Fruit fly (Drosophila melanogaster) whole organism, embryonic: ENCODE measurements around the gene CG13893.

Experiments used
- Ada2b ChIP-seq: fragments of 200-800 bp; sonication (Bioruptor generic); IDR thresholded peaks from 2 replicates; pipeline ENCODE4 v1.3.6; 2022; ENCODE audit warnings: missing biosample characterization, missing genetic modification characterization
- Antp ChIP-seq: fragments of 200-800 bp; sonication (Bioruptor generic); optimal IDR thresholded peaks from 3 replicates; lab custom pipeline; 2016; ENCODE audit warnings: missing biosample characterization, missing genetic modification characterization
- Atf3 ChIP-seq: fragments of 200-800 bp; sonication (Bioruptor generic); optimal IDR thresholded peaks from 3 replicates; lab custom pipeline; 2016; ENCODE audit warnings: missing biosample characterization, missing genetic modification characterization
- Blimp-1 ChIP-seq: fragments of 200-800 bp; sonication (Bioruptor generic); optimal IDR thresholded peaks from 3 replicates; lab custom pipeline; 2018; ENCODE audit warnings: missing biosample characterization, missing genetic modification characterization, mild to moderate bottlenecking, moderate library complexity, missing genetic modification reagents
- CG1024 ChIP-seq: fragments of 200-800 bp; sonication (Bioruptor generic); IDR thresholded peaks from 2 replicates; pipeline ENCODE4 v1.3.6; 2022; ENCODE audit warnings: missing biosample characterization, missing genetic modification characterization
- CG10431 ChIP-seq: fragments of 200-800 bp; sonication (Bioruptor generic); optimal IDR thresholded peaks from 3 replicates; lab custom pipeline; 2018; ENCODE audit warnings: missing biosample characterization, mild to moderate bottlenecking, missing genetic modification characterization
- CG12219 ChIP-seq: fragments of 200-800 bp; sonication (Bioruptor generic); optimal IDR thresholded peaks from 3 replicates; lab custom pipeline; 2018; ENCODE audit warnings: missing biosample characterization, mild to moderate bottlenecking, missing genetic modification characterization
- CG12744 ChIP-seq: fragments of 200-800 bp; sonication (Bioruptor generic); optimal IDR thresholded peaks from 2 replicates; lab custom pipeline; 2016; ENCODE audit warnings: missing biosample characterization, missing genetic modification characterization
- CG1602 ChIP-seq: fragments of 200-800 bp; sonication (Bioruptor generic); optimal IDR thresholded peaks from 3 replicates; lab custom pipeline; 2016; ENCODE audit warnings: missing biosample characterization, missing genetic modification characterization
- CG16863 ChIP-seq: fragments of 200-800 bp; sonication (Bioruptor generic); optimal IDR thresholded peaks from 3 replicates; lab custom pipeline; 2016; ENCODE audit warnings: missing biosample characterization, missing genetic modification characterization
- CG17186 ChIP-seq: fragments of 200-800 bp; sonication (Bioruptor generic); optimal IDR thresholded peaks from 3 replicates; lab custom pipeline; 2017; ENCODE audit warnings: missing biosample characterization, missing genetic modification reagents, missing genetic modification characterization
- CG17361 ChIP-seq: fragments of 200-800 bp; sonication (Bioruptor generic); IDR thresholded peaks from 3 replicates; pipeline ENCODE4 v1.3.6; 2022; ENCODE audit warnings: missing biosample characterization, missing genetic modification characterization
- CG17802 ChIP-seq: fragments of 200-800 bp; sonication (Bioruptor generic); optimal IDR thresholded peaks from 2 replicates; lab custom pipeline; 2018; ENCODE audit warnings: missing biosample characterization, mild to moderate bottlenecking, missing genetic modification characterization, moderate library complexity
- CG18011 ChIP-seq: fragments of 200-800 bp; sonication (Bioruptor generic); optimal IDR thresholded peaks from 2 replicates; lab custom pipeline; 2017; ENCODE audit warnings: missing biosample characterization, missing genetic modification characterization, mild to moderate bottlenecking, moderate library complexity, missing genotype
- CG1832 ChIP-seq: fragments of 200-800 bp; sonication (Bioruptor generic); optimal IDR thresholded peaks from 2 replicates; lab custom pipeline; 2017; ENCODE audit warnings: missing biosample characterization, mild to moderate bottlenecking, missing genetic modification characterization, inconsistent platforms
- CG2120 ChIP-seq: fragments of 200-800 bp; sonication (Bioruptor generic); optimal IDR thresholded peaks from 3 replicates; lab custom pipeline; 2016; ENCODE audit warnings: missing biosample characterization, missing genetic modification characterization
- CG2678 ChIP-seq: fragments of 200-800 bp; sonication (Bioruptor generic); optimal IDR thresholded peaks from 3 replicates; lab custom pipeline; 2019; ENCODE audit warnings: missing biosample characterization, mild to moderate bottlenecking, missing genetic modification characterization, moderate library complexity
- CG2712 ChIP-seq: fragments of 200-800 bp; optimal IDR thresholded peaks from 3 replicates; lab custom pipeline; 2019; ENCODE audit warnings: missing biosample characterization, mild to moderate bottlenecking, missing genetic modification characterization, moderate library complexity
- CG32767 ChIP-seq: fragments of 200-800 bp; sonication (Bioruptor generic); IDR thresholded peaks from 2 replicates; pipeline ENCODE4 v1.3.6; 2022; ENCODE audit warnings: missing biosample characterization, missing genetic modification characterization
- CG4404 ChIP-seq: fragments of 200-800 bp; sonication (Bioruptor generic); IDR thresholded peaks from 2 replicates; pipeline ENCODE4 v1.3.6; 2022; ENCODE audit warnings: missing biosample characterization, missing genetic modification characterization
- CG5180 ChIP-seq: fragments of 200-800 bp; sonication (Bioruptor generic); optimal IDR thresholded peaks from 3 replicates; lab custom pipeline; 2017; ENCODE audit warnings: missing biosample characterization, missing genetic modification characterization, mild to moderate bottlenecking, moderate library complexity, missing genetic modification reagents
- CG6272 ChIP-seq: fragments of 200-800 bp; sonication (Bioruptor generic); IDR thresholded peaks from 2 replicates; pipeline ENCODE4 v1.3.6; 2022; ENCODE audit warnings: missing biosample characterization, missing genetic modification characterization
- CG8290 ChIP-seq, 3 experiments: fragments of 200-800 bp; sonication (Bioruptor generic); optimal IDR thresholded peaks; 2 replicates each; lab custom pipeline; 2016 to 2019; ENCODE audit warnings: missing biosample characterization in 3 of 3, missing genetic modification characterization in 3 of 3, mild to moderate bottlenecking in 2 of 3, moderate library complexity in 1 of 3
- CG8478 ChIP-seq: fragments of >200 bp; optimal IDR thresholded peaks from 2 replicates; lab custom pipeline; 2018
- CkIIα-i1 ChIP-seq: fragments of 200-800 bp; sonication (Bioruptor generic); IDR thresholded peaks from 2 replicates; pipeline ENCODE4 v1.3.6; 2022; ENCODE audit warnings: missing biosample characterization, missing genetic modification characterization
- CoRest ChIP-seq: fragments of 200-800 bp; sonication (Bioruptor generic); optimal IDR thresholded peaks from 3 replicates; lab custom pipeline; 2018; ENCODE audit warnings: missing biosample characterization, mild to moderate bottlenecking, missing genetic modification characterization, moderate library complexity
- Dip3 ChIP-seq: fragments of 200-800 bp; sonication (Bioruptor generic); optimal IDR thresholded peaks from 3 replicates; lab custom pipeline; 2016; ENCODE audit warnings: missing biosample characterization, missing genetic modification characterization
- Eip74EF ChIP-seq, 2 experiments: fragments of 200-800 bp in 1 of 2; fragments of >200 bp in 1 of 2; sonication (Bioruptor generic) in 1 of 2; optimal IDR thresholded peaks; 2 replicates each; lab custom pipeline; 2017 to 2019; ENCODE audit warnings: missing biosample characterization in 2 of 2, missing genetic modification characterization in 2 of 2, mild to moderate bottlenecking in 1 of 2, moderate library complexity in 1 of 2
- HmgZ ChIP-seq: fragments of 200-800 bp; sonication (Bioruptor generic); optimal IDR thresholded peaks from 2 replicates; lab custom pipeline; 2018; ENCODE audit warnings: missing biosample characterization, mild to moderate bottlenecking, missing genetic modification characterization
- Hr51 ChIP-seq, 2 experiments: fragments of 200-800 bp; sonication (Bioruptor generic); optimal IDR thresholded peaks; 2 replicates in 1 of 2; 3 replicates in 1 of 2; lab custom pipeline; 2016 to 2018; ENCODE audit warnings: missing biosample characterization in 2 of 2, missing genetic modification characterization in 2 of 2, mild to moderate bottlenecking in 1 of 2, moderate library complexity in 1 of 2
- Hr78 ChIP-seq, 2 experiments: fragments of 200-800 bp in 1 of 2; fragments of >200 bp in 1 of 2; sonication (Bioruptor generic) in 1 of 2; optimal IDR thresholded peaks; 2 replicates each; lab custom pipeline; 2017 to 2019; ENCODE audit warnings: missing biosample characterization in 2 of 2, missing genetic modification characterization in 2 of 2, mild to moderate bottlenecking in 1 of 2, moderate library complexity in 1 of 2
- Myb ChIP-seq: fragments of 200-800 bp; sonication (Bioruptor generic); optimal IDR thresholded peaks from 2 replicates; lab custom pipeline; 2016; ENCODE audit warnings: missing biosample characterization, missing genetic modification characterization
- Pdp1 ChIP-seq, 2 experiments: fragments of 200-800 bp; sonication (Bioruptor generic); optimal IDR thresholded peaks; 3 replicates each; lab custom pipeline; 2016; ENCODE audit warnings: missing biosample characterization in 2 of 2, missing genetic modification characterization in 2 of 2, mild to moderate bottlenecking in 1 of 2, moderate library complexity in 1 of 2
- Ssrp ChIP-seq: fragments of 200-800 bp; sonication (Bioruptor generic); optimal IDR thresholded peaks from 2 replicates; lab custom pipeline; 2018; ENCODE audit warnings: missing biosample characterization, mild to moderate bottlenecking, missing genetic modification characterization, moderate library complexity
- Xbp1 ChIP-seq: fragments of 200-800 bp; sonication (Bioruptor generic); optimal IDR thresholded peaks from 3 replicates; lab custom pipeline; 2016; ENCODE audit warnings: missing biosample characterization, mild to moderate bottlenecking, missing genetic modification characterization
- al ChIP-seq: fragments of 200-800 bp; sonication (Bioruptor generic); IDR thresholded peaks from 2 replicates; pipeline ENCODE4 v1.3.6; 2022; ENCODE audit warnings: missing biosample characterization, missing genetic modification characterization
- caup ChIP-seq: fragments of 200-800 bp; sonication (Bioruptor generic); optimal IDR thresholded peaks from 3 replicates; lab custom pipeline; 2017; ENCODE audit warnings: missing biosample characterization, mild to moderate bottlenecking, missing genetic modification characterization, moderate library complexity; ENCODE audit not compliant: severe bottlenecking
- emc ChIP-seq: fragments of 200-800 bp; sonication (Bioruptor generic); optimal IDR thresholded peaks from 2 replicates; lab custom pipeline; 2016; ENCODE audit warnings: missing biosample characterization, missing genetic modification characterization
- fd96Cb ChIP-seq: fragments of 200-800 bp; sonication (Bioruptor generic); optimal IDR thresholded peaks from 2 replicates; lab custom pipeline; 2018; ENCODE audit warnings: missing biosample characterization, mild to moderate bottlenecking, missing genetic modification characterization, moderate library complexity
- hkb ChIP-seq, 2 experiments: fragments of 200-800 bp in 1 of 2; fragments of >200 bp in 1 of 2; sonication (Bioruptor generic) in 1 of 2; IDR thresholded peaks in 1 of 2; optimal IDR thresholded peaks in 1 of 2; 2 replicates each; pipeline versions ENCODE4 v1.3.6 to Lab custom; 2017 to 2022; ENCODE audit warnings: missing biosample characterization in 1 of 2, missing genetic modification characterization in 1 of 2
- kay ChIP-seq: fragments of 200-800 bp; sonication (Bioruptor generic); optimal IDR thresholded peaks from 2 replicates; lab custom pipeline; 2016; ENCODE audit warnings: missing biosample characterization, missing genetic modification characterization
- pb ChIP-seq: fragments of 200-800 bp; sonication (Bioruptor generic); optimal IDR thresholded peaks from 3 replicates; lab custom pipeline; 2016; ENCODE audit warnings: missing biosample characterization, missing genetic modification characterization
- pnt ChIP-seq: fragments of 200-800 bp; sonication (Bioruptor generic); optimal IDR thresholded peaks from 3 replicates; lab custom pipeline; 2016; ENCODE audit warnings: missing biosample characterization, missing genetic modification characterization
- psq ChIP-seq: fragments of 200-800 bp; sonication (Bioruptor generic); optimal IDR thresholded peaks from 2 replicates; lab custom pipeline; 2017; ENCODE audit warnings: missing biosample characterization, missing genetic modification characterization
- sim ChIP-seq: fragments of 200-800 bp; sonication (Bioruptor generic); IDR thresholded peaks from 2 replicates; pipeline ENCODE4 v1.3.6; 2022; ENCODE audit warnings: missing biosample characterization, missing genetic modification characterization
- sna ChIP-seq: fragments of 200-800 bp; sonication (Bioruptor generic); IDR thresholded peaks from 2 replicates; pipeline ENCODE4 v1.3.6; 2022; ENCODE audit warnings: missing biosample characterization, missing genetic modification characterization; ENCODE audit not compliant: partially characterized antibody
- so ChIP-seq: fragments of 200-800 bp; sonication (Bioruptor generic); IDR thresholded peaks from 3 replicates; pipeline ENCODE4 v1.3.6; 2022; ENCODE audit warnings: missing biosample characterization, missing genetic modification characterization
- tna ChIP-seq: fragments of 200-800 bp; sonication (Bioruptor generic); IDR thresholded peaks from 2 replicates; pipeline ENCODE4 v1.3.6; 2022; ENCODE audit warnings: missing biosample characterization, missing genetic modification characterization; ENCODE audit not compliant: partially characterized antibody
- twi ChIP-seq: fragments of 200-800 bp; optimal IDR thresholded peaks from 2 replicates; lab custom pipeline; 2019; ENCODE audit warnings: missing biosample characterization, mild to moderate bottlenecking, missing genetic modification characterization, moderate library complexity

CG13893 gene

DNA sequence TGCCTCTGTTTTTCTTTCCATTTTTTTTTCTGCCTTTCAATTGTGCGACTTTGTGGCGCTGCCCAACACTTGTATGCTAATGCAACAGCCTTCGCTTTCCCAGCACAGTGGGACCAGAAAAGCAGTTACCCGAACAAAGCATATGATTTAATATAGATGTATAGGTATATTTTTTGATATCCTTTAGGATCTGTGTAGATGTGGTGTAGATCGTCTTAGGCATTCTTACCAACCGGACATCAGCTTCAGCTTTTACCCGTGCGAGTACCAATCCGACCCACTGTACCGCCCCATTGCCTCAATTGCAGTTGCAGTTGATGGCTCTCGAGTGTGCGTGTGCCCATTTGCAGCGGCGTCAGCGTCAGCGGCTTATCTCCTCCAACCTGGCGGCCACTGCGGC, 32.6 kb upstream of the CG13893 start:
- TF ChIP-seq CG1602 (GFP tag; lab: Kevin White, UChicago), result peak; percentile 53
- TF ChIP-seq CG6272 (GFP tag; lab: Robert Waterston, UW), result peak; percentile 22; the same call in 1 of the 2 replicates
- TF ChIP-seq CG12219 (GFP tag; lab: Kevin White, UChicago), result peak; percentile 57
- no peak for TF ChIP-seq sna (GFP tag; lab: Robert Waterston, UW)
- TF ChIP-seq Ssrp (tag; lab: Kevin White, UChicago), result peak; percentile 61
- peak; percentile 46 for TF ChIP-seq CG17802 (tag; lab: Kevin White, UChicago)
- peak; percentile 2 for TF ChIP-seq Myb (GFP tag; lab: Kevin White, UChicago)
- no peak for TF ChIP-seq psq (GFP tag; lab: Kevin White, UChicago)
- TF ChIP-seq CG1024 (GFP tag; lab: Robert Waterston, UW), result peak; percentile 46; the same call in 1 of the 2 replicates
- no peak for TF ChIP-seq CkIIα-i1
- TF ChIP-seq CoRest (tag; lab: Kevin White, UChicago), result peak; percentile 51
- peak; percentile 25 to 36 for TF ChIP-seq Pdp1 (GFP tag; optimal IDR thresholded peaks at IDR 0.05; lab: Kevin White, UChicago)
- no peak for TF ChIP-seq emc
- TF ChIP-seq pnt (GFP tag; lab: Kevin White, UChicago), result peak; percentile 20
- TF ChIP-seq Xbp1 (GFP tag; lab: Kevin White, UChicago), result peak; percentile 78
- peak; percentile 15 for TF ChIP-seq CG5180 (GFP tag; lab: Kevin White, UChicago)
- TF ChIP-seq CG8478 (lab: Kevin White, UChicago), result no peak
- TF ChIP-seq pb (GFP tag; lab: Kevin White, UChicago), result no peak
- peak; percentile 13 for TF ChIP-seq Atf3 (GFP tag; lab: Kevin White, UChicago)
- TF ChIP-seq Dip3 (GFP tag; lab: Kevin White, UChicago), result no peak
- peak; percentile 21 for TF ChIP-seq Antp
- TF ChIP-seq Hr78 (GFP tag; optimal IDR thresholded peaks at IDR 0.05; lab: Kevin White, UChicago), result no peak
- no peak for TF ChIP-seq CG12744 (GFP tag; lab: Kevin White, UChicago)
- TF ChIP-seq kay, result peak; percentile 40
- peak; percentile 55; the same call in 2 of the 3 replicates for TF ChIP-seq CG17361 (GFP tag; lab: Robert Waterston, UW)
- TF ChIP-seq caup (GFP tag; lab: Kevin White, UChicago), result peak; percentile 1
- peak; percentile 74 for TF ChIP-seq fd96Cb (tag; lab: Kevin White, UChicago)
- peak; percentile 40; the same call in 1 of the 3 replicates for TF ChIP-seq so (GFP tag; lab: Robert Waterston, UW)
- peak; percentile 24 to 63 for TF ChIP-seq Hr51 (GFP tag; optimal IDR thresholded peaks at IDR 0.05; lab: Kevin White, UChicago)
- no peak for TF ChIP-seq CG18011 (GFP tag; lab: Kevin White, UChicago)
- TF ChIP-seq HmgZ (tag; lab: Kevin White, UChicago), result no peak
- TF ChIP-seq Eip74EF (GFP tag; optimal IDR thresholded peaks at IDR 0.05; lab: Kevin White, UChicago), result no peak
- peak; percentile 84 for TF ChIP-seq Blimp-1
- peak; percentile 59 for TF ChIP-seq CG2678 (tag; lab: Kevin White, UChicago)
- TF ChIP-seq CG2120 (GFP tag; lab: Kevin White, UChicago), result no peak
- TF ChIP-seq CG8290 (GFP tag; optimal IDR thresholded peaks at IDR 0.05; lab: Kevin White, UChicago), result no peak
- peak in 1 of 2 experiments; percentile 63 for TF ChIP-seq CG8290 (tag; optimal IDR thresholded peaks at IDR 0.05; lab: Kevin White, UChicago)
- peak; percentile 65; the same call in 1 of the 2 replicates for TF ChIP-seq sim (GFP tag; lab: Robert Waterston, UW)
- TF ChIP-seq CG1832 (GFP tag; lab: Kevin White, UChicago), result no peak
- TF ChIP-seq CG4404 (GFP tag; lab: Robert Waterston, UW), result peak; percentile 63
- no peak for TF ChIP-seq al
- peak; percentile 39 for TF ChIP-seq CG16863 (GFP tag; lab: Kevin White, UChicago)
- TF ChIP-seq CG17186 (GFP tag; lab: Kevin White, UChicago), result peak; percentile 6
- no peak for TF ChIP-seq hkb (optimal IDR thresholded peaks at IDR 0.05; lab: Kevin White, UChicago)
- TF ChIP-seq hkb (GFP tag; IDR thresholded peaks at IDR 0.05; lab: Robert Waterston, UW), result peak; percentile 68
- peak; percentile 69 for TF ChIP-seq Ada2b (GFP tag; lab: Robert Waterston, UW)
- TF ChIP-seq CG32767 (GFP tag; lab: Robert Waterston, UW), result peak; percentile 50; the same call in 1 of the 2 replicates
- no peak for TF ChIP-seq tna (GFP tag; lab: Robert Waterston, UW)
- TF ChIP-seq CG2712 (tag; lab: Kevin White, UChicago), result peak; percentile 80
- TF ChIP-seq twi (tag; lab: Kevin White, UChicago), result peak; percentile 2
- no peak for TF ChIP-seq CG10431 (GFP tag; lab: Kevin White, UChicago)
